Fruit fly (Drosophila melanogaster) whole organism, embryonic: ENCODE data around the gene lilli.

Experiments used
- Bgb ChIP-seq: fragments of 200-800 bp; sonication (Bioruptor generic); IDR thresholded peaks from 2 replicates; pipeline ENCODE4 v1.3.6; 2022; ENCODE audit warnings: missing biosample characterization, missing genetic modification characterization; ENCODE audit not compliant: partially characterized antibody
- Blimp-1 ChIP-seq: fragments of 200-800 bp; sonication (Bioruptor generic); optimal IDR thresholded peaks from 3 replicates; lab custom pipeline; 2018; ENCODE audit warnings: missing biosample characterization, missing genetic modification characterization, mild to moderate bottlenecking, moderate library complexity, missing genetic modification reagents
- CG10959 ChIP-seq: fragments of 200-800 bp; sonication (Bioruptor generic); IDR thresholded peaks from 2 replicates; pipeline ENCODE4 v1.3.6; 2022; ENCODE audit warnings: missing biosample characterization, missing genetic modification characterization
- CG11456 ChIP-seq: fragments of 200-800 bp; sonication (Bioruptor generic); IDR thresholded peaks from 3 replicates; pipeline ENCODE4 v1.3.6; 2022; ENCODE audit warnings: missing biosample characterization, missing genetic modification characterization
- CG14667 ChIP-seq: fragments of 200-800 bp; sonication (Bioruptor generic); IDR thresholded peaks from 2 replicates; pipeline ENCODE4 v1.3.6; 2022; ENCODE audit warnings: missing biosample characterization, missing genetic modification characterization
- CG15269 ChIP-seq: fragments of 200-800 bp; sonication (Bioruptor generic); optimal IDR thresholded peaks from 2 replicates; lab custom pipeline; 2018; ENCODE audit warnings: missing biosample characterization, mild to moderate bottlenecking, missing genetic modification characterization, moderate library complexity
- CG15696 ChIP-seq: fragments of 200-800 bp; sonication (Bioruptor generic); optimal IDR thresholded peaks from 2 replicates; lab custom pipeline; 2019; ENCODE audit warnings: missing biosample characterization, mild to moderate bottlenecking, missing genetic modification characterization, moderate library complexity
- CG17385 ChIP-seq: fragments of 200-800 bp; sonication (Bioruptor generic); optimal IDR thresholded peaks from 3 replicates; lab custom pipeline; 2018; ENCODE audit warnings: missing biosample characterization, mild to moderate bottlenecking, missing genetic modification characterization
- CG1792 ChIP-seq: fragments of 200-800 bp; sonication (Bioruptor generic); optimal IDR thresholded peaks from 2 replicates; lab custom pipeline; 2016; ENCODE audit warnings: missing biosample characterization, missing genetic modification characterization
- CG18764 ChIP-seq: fragments of 200-800 bp; sonication (Bioruptor generic); optimal IDR thresholded peaks from 3 replicates; lab custom pipeline; 2016; ENCODE audit warnings: missing biosample characterization, missing genetic modification characterization
- CG2712 ChIP-seq: fragments of 200-800 bp; optimal IDR thresholded peaks from 3 replicates; lab custom pipeline; 2019; ENCODE audit warnings: missing biosample characterization, mild to moderate bottlenecking, missing genetic modification characterization, moderate library complexity
- CG3838 ChIP-seq: fragments of 200-800 bp; sonication (Bioruptor generic); optimal IDR thresholded peaks from 3 replicates; lab custom pipeline; 2016; ENCODE audit warnings: missing biosample characterization, missing genetic modification characterization
- CG42726 ChIP-seq: fragments of 200-800 bp; sonication (Bioruptor generic); IDR thresholded peaks from 2 replicates; pipeline ENCODE4 v1.3.6; 2022; ENCODE audit warnings: missing biosample characterization, missing genetic modification characterization; ENCODE audit not compliant: partially characterized antibody
- CG6254 ChIP-seq: fragments of 200-800 bp; sonication (Bioruptor generic); optimal IDR thresholded peaks from 3 replicates; lab custom pipeline; 2017; ENCODE audit warnings: mild to moderate bottlenecking, missing biosample characterization, missing genetic modification reagents, missing genetic modification characterization
- CG6791 ChIP-seq: fragments of 200-800 bp; sonication (Bioruptor generic); IDR thresholded peaks from 3 replicates; pipeline ENCODE4 v1.3.6; 2022; ENCODE audit warnings: missing biosample characterization, missing genetic modification characterization; ENCODE audit not compliant: partially characterized antibody
- CG7839 ChIP-seq: fragments of 200-800 bp; sonication (Bioruptor generic); optimal IDR thresholded peaks from 3 replicates; lab custom pipeline; 2018; ENCODE audit warnings: missing biosample characterization, mild to moderate bottlenecking, missing genetic modification characterization, moderate library complexity
- CG8089 ChIP-seq: fragments of 200-800 bp; sonication (Bioruptor generic); optimal IDR thresholded peaks from 3 replicates; lab custom pipeline; 2016; ENCODE audit warnings: missing biosample characterization, missing genetic modification characterization
- CTCF ChIP-seq: fragments of 200-800 bp; sonication (Bioruptor generic); optimal IDR thresholded peaks from 2 replicates; lab custom pipeline; 2017; ENCODE audit warnings: missing biosample characterization, mild to moderate bottlenecking, missing genetic modification characterization, moderate library complexity
- D ChIP-seq, 2 experiments: fragments of 200-800 bp in 1 of 2; fragments of >200 bp in 1 of 2; sonication (Bioruptor generic) in 1 of 2; optimal IDR thresholded peaks; 2 replicates in 1 of 2; 3 replicates in 1 of 2; lab custom pipeline; 2017; ENCODE audit warnings: mild to moderate bottlenecking in 1 of 2, missing biosample characterization in 1 of 2, missing genetic modification characterization in 1 of 2, missing genetic modification reagents in 1 of 2
- Drgx ChIP-seq: fragments of 200-800 bp; sonication (Bioruptor generic); IDR thresholded peaks from 2 replicates; pipeline ENCODE4 v1.3.6; 2022; ENCODE audit warnings: missing biosample characterization, missing genetic modification characterization
- E2f2 ChIP-seq: fragments of 200-800 bp; sonication (Bioruptor generic); IDR thresholded peaks from 2 replicates; pipeline ENCODE4 v1.3.6; 2022; ENCODE audit warnings: missing biosample characterization, missing genetic modification characterization
- Ets65A ChIP-seq: fragments of 200-800 bp; sonication (Bioruptor generic); peaks from one replicate; lab custom pipeline; 2016; ENCODE audit warnings: missing biosample characterization, missing genetic modification characterization
- Ets97D ChIP-seq: fragments of 200-800 bp; sonication (Bioruptor generic); optimal IDR thresholded peaks from 3 replicates; lab custom pipeline; 2016; ENCODE audit warnings: missing biosample characterization, missing genetic modification characterization
- Gug ChIP-seq: fragments of 200-800 bp; sonication (Bioruptor generic); IDR thresholded peaks from 4 replicates; pipeline ENCODE4 v1.3.6; 2022; ENCODE audit warnings: missing biosample characterization, missing genetic modification characterization
- HLH54F ChIP-seq: fragments of 200-800 bp; sonication (Bioruptor generic); optimal IDR thresholded peaks from 3 replicates; lab custom pipeline; 2016; ENCODE audit warnings: missing biosample characterization, missing genetic modification characterization
- Hr39 ChIP-seq: fragments of >200 bp; optimal IDR thresholded peaks from 2 replicates; lab custom pipeline; 2017
- Hsf ChIP-seq: fragments of 200-800 bp; sonication (Bioruptor generic); optimal IDR thresholded peaks from 3 replicates; lab custom pipeline; 2016; ENCODE audit warnings: missing biosample characterization, missing genetic modification characterization
- Myb ChIP-seq: fragments of 200-800 bp; sonication (Bioruptor generic); optimal IDR thresholded peaks from 2 replicates; lab custom pipeline; 2016; ENCODE audit warnings: missing biosample characterization, missing genetic modification characterization
- Side ChIP-seq: fragments of 200-800 bp; sonication (Bioruptor generic); optimal IDR thresholded peaks from 2 replicates; lab custom pipeline; 2016; ENCODE audit warnings: missing biosample characterization, missing genetic modification characterization
- Six4 ChIP-seq: fragments of 200-800 bp; sonication (Bioruptor generic); optimal IDR thresholded peaks from 2 replicates; lab custom pipeline; 2016; ENCODE audit warnings: missing biosample characterization, missing genetic modification characterization
- YL-1 ChIP-seq: fragments of 200-800 bp; sonication (Bioruptor generic); optimal IDR thresholded peaks from 3 replicates; lab custom pipeline; 2017; ENCODE audit warnings: missing biosample characterization, mild to moderate bottlenecking, missing genetic modification characterization
- abd-A ChIP-seq: fragments of 200-800 bp; sonication (Bioruptor generic); optimal IDR thresholded peaks from 3 replicates; lab custom pipeline; 2019; ENCODE audit warnings: missing biosample characterization, mild to moderate bottlenecking, missing genetic modification characterization, moderate library complexity
- ac ChIP-seq: fragments of 200-800 bp; sonication (Bioruptor generic); optimal IDR thresholded peaks from 3 replicates; lab custom pipeline; 2017; ENCODE audit warnings: missing biosample characterization, mild to moderate bottlenecking, missing genetic modification characterization
- cg ChIP-seq: fragments of 200-800 bp; sonication (Bioruptor generic); optimal IDR thresholded peaks from 3 replicates; lab custom pipeline; 2019; ENCODE audit warnings: missing biosample characterization, mild to moderate bottlenecking, missing genetic modification characterization, moderate library complexity
- chif ChIP-seq, 2 experiments: fragments of 200-800 bp; sonication (Bioruptor generic); optimal IDR thresholded peaks; 3 replicates each; lab custom pipeline; 2016; ENCODE audit warnings: missing biosample characterization in 2 of 2, missing genetic modification characterization in 2 of 2
- dmrt11E ChIP-seq: fragments of 200-800 bp; sonication (Bioruptor generic); optimal IDR thresholded peaks from 3 replicates; lab custom pipeline; 2018; ENCODE audit warnings: missing biosample characterization, mild to moderate bottlenecking, missing genetic modification characterization, moderate library complexity
- dysf ChIP-seq: fragments of 200-800 bp; sonication (Bioruptor generic); IDR thresholded peaks from 3 replicates; pipeline ENCODE4 v1.3.6; 2022; ENCODE audit warnings: missing biosample characterization, missing genetic modification characterization
- fd64A ChIP-seq: fragments of 200-800 bp; sonication (Bioruptor generic); optimal IDR thresholded peaks from 3 replicates; lab custom pipeline; 2018; ENCODE audit warnings: missing biosample characterization, mild to moderate bottlenecking, missing genetic modification characterization
- lilli ChIP-seq: fragments of 200-800 bp; sonication (Bioruptor generic); optimal IDR thresholded peaks from 3 replicates; lab custom pipeline; 2016; ENCODE audit warnings: missing biosample characterization, missing genetic modification characterization
- lola ChIP-seq, 3 experiments: fragments of >200 bp in 2 of 3; fragments of 200-800 bp in 1 of 3; sonication (Bioruptor generic) in 1 of 3; optimal IDR thresholded peaks; 2 replicates each; lab custom pipeline; 2017 to 2019; ENCODE audit warnings: missing biosample characterization in 3 of 3, missing genetic modification characterization in 3 of 3, mild to moderate bottlenecking in 1 of 3, moderate library complexity in 1 of 3
- pfk ChIP-seq: fragments of 200-800 bp; sonication (Bioruptor generic); optimal IDR thresholded peaks from 2 replicates; lab custom pipeline; 2018; ENCODE audit warnings: missing biosample characterization, mild to moderate bottlenecking, missing genetic modification characterization, moderate library complexity
- pnt ChIP-seq: fragments of 200-800 bp; sonication (Bioruptor generic); optimal IDR thresholded peaks from 3 replicates; lab custom pipeline; 2016; ENCODE audit warnings: missing biosample characterization, missing genetic modification characterization
- pum ChIP-seq: fragments of 200-800 bp; sonication (Bioruptor generic); optimal IDR thresholded peaks from 2 replicates; lab custom pipeline; 2016; ENCODE audit warnings: missing biosample characterization, missing genetic modification characterization
- pzg ChIP-seq: fragments of 200-800 bp; sonication (Bioruptor generic); optimal IDR thresholded peaks from 3 replicates; lab custom pipeline; 2018; ENCODE audit warnings: missing biosample characterization, mild to moderate bottlenecking, missing genetic modification characterization, moderate library complexity
- sqz ChIP-seq: fragments of 200-800 bp; sonication (Bioruptor generic); optimal IDR thresholded peaks from 3 replicates; lab custom pipeline; 2018; ENCODE audit warnings: missing biosample characterization, mild to moderate bottlenecking, missing genetic modification characterization
- stc ChIP-seq: fragments of 200-800 bp; sonication (Bioruptor generic); IDR thresholded peaks from 2 replicates; pipeline ENCODE4 v1.3.6; 2022; ENCODE audit warnings: missing biosample characterization, missing genetic modification characterization
- tap ChIP-seq: fragments of 200-800 bp; optimal IDR thresholded peaks from 3 replicates; lab custom pipeline; 2019; ENCODE audit warnings: missing biosample characterization, mild to moderate bottlenecking, missing genetic modification characterization, moderate library complexity
- unpg ChIP-seq: fragments of 200-800 bp; sonication (Bioruptor generic); optimal IDR thresholded peaks from 3 replicates; lab custom pipeline; 2018; ENCODE audit warnings: missing biosample characterization, mild to moderate bottlenecking, missing genetic modification characterization, moderate library complexity
- vvl ChIP-seq: fragments of 200-800 bp; sonication (Bioruptor generic); IDR thresholded peaks from 2 replicates; pipeline ENCODE4 v1.3.6; 2022; ENCODE audit warnings: missing biosample characterization, missing genetic modification characterization
- zen ChIP-seq: fragments of 200-800 bp; sonication (Bioruptor generic); optimal IDR thresholded peaks from 3 replicates; lab custom pipeline; 2018; ENCODE audit warnings: missing biosample characterization, mild to moderate bottlenecking, missing genetic modification characterization, moderate library complexity

lilli gene

dm6 chr2L:2999113-2999512 is 113.4 kb downstream of the lilli start, which contains the start of gene Ccdc85 (continued):
- TF ChIP-seq CG15269 (tag; lab: Kevin White, UChicago) (no peak), CG2712 (tag; lab: Kevin White, UChicago) (peak; percentile 51), CTCF (no peak), vvl (GFP tag; lab: Robert Waterston, UW) (peak; percentile 70), Side (GFP tag; lab: Kevin White, UChicago) (peak; percentile 19), CG3838 (GFP tag; lab: Kevin White, UChicago) (no peak)

- TF ChIP-seq unpg: no peak
- TF ChIP-seq tap (tag; lab: Kevin White, UChicago): no peak
- peak; percentile 92 for TF ChIP-seq CG6254 (GFP tag; lab: Kevin White, UChicago)
- no peak for TF ChIP-seq CG18764 (GFP tag; lab: Kevin White, UChicago)
- TF ChIP-seq CG14667: no peak
- TF ChIP-seq pfk (GFP tag; lab: Kevin White, UChicago): no peak
- TF ChIP-seq Six4 (GFP tag; lab: Kevin White, UChicago): no peak
- peak; percentile 41 for TF ChIP-seq zen (tag; lab: Kevin White, UChicago)
- no peak for TF ChIP-seq stc
- TF ChIP-seq YL-1 (GFP tag; lab: Kevin White, UChicago): peak; percentile 3
- TF ChIP-seq CG7839: no peak
- no peak for TF ChIP-seq sqz (GFP tag; lab: Kevin White, UChicago)
- no peak for TF ChIP-seq HLH54F (GFP tag; lab: Kevin White, UChicago)
- no peak for TF ChIP-seq fd64A
- no peak for TF ChIP-seq CG42726 (GFP tag; lab: Robert Waterston, UW)
- no peak for TF ChIP-seq dmrt11E (tag; lab: Kevin White, UChicago)
- TF ChIP-seq pzg (GFP tag; lab: Kevin White, UChicago): no peak
- no peak for TF ChIP-seq CG8089 (GFP tag; lab: Kevin White, UChicago)
- no peak for TF ChIP-seq E2f2 (GFP tag; lab: Robert Waterston, UW)
- peak; percentile 4 for TF ChIP-seq CG15696 (tag; lab: Kevin White, UChicago)
- no peak for TF ChIP-seq Myb (GFP tag; lab: Kevin White, UChicago)
- TF ChIP-seq cg (GFP tag; lab: Kevin White, UChicago): peak; percentile 23
- TF ChIP-seq Ets65A: peak; percentile 9
- no peak for TF ChIP-seq lilli (GFP tag; lab: Kevin White, UChicago)
- TF ChIP-seq Bgb (GFP tag; lab: Robert Waterston, UW): no peak
- no peak for TF ChIP-seq pnt (GFP tag; lab: Kevin White, UChicago)
- TF ChIP-seq Hsf: no peak
- no peak for TF ChIP-seq pum (GFP tag; lab: Kevin White, UChicago)
- no peak for TF ChIP-seq CG1792 (GFP tag; lab: Kevin White, UChicago)
- TF ChIP-seq Blimp-1 (GFP tag; lab: Kevin White, UChicago): no peak
- no peak for TF ChIP-seq Gug
- no peak for TF ChIP-seq Hr39 (lab: Kevin White, UChicago)
- no peak for TF ChIP-seq chif (GFP tag; optimal IDR thresholded peaks at IDR 0.05; lab: Kevin White, UChicago)
- TF ChIP-seq dysf (GFP tag; lab: Robert Waterston, UW): no peak
- peak; percentile 41 for TF ChIP-seq D (optimal IDR thresholded peaks at IDR 0.05; lab: Kevin White, UChicago)
- no peak for TF ChIP-seq D (GFP tag; optimal IDR thresholded peaks at IDR 0.05; lab: Kevin White, UChicago)
- no peak for TF ChIP-seq Drgx (GFP tag; lab: Robert Waterston, UW)
- TF ChIP-seq Ets97D (GFP tag; lab: Kevin White, UChicago): no peak
- no peak for TF ChIP-seq CG17385 (GFP tag; lab: Kevin White, UChicago)
- TF ChIP-seq ac (GFP tag; lab: Kevin White, UChicago): peak; percentile 44
- TF ChIP-seq CG11456 (GFP tag; lab: Robert Waterston, UW): no peak
- no peak for TF ChIP-seq lola (GFP tag; optimal IDR thresholded peaks at IDR 0.05; lab: Kevin White, UChicago)
- peak; percentile 5; the same call in 1 of the 3 replicates for TF ChIP-seq CG6791
- no peak for TF ChIP-seq abd-A (tag; lab: Kevin White, UChicago)
- TF ChIP-seq CG10959 (GFP tag; lab: Robert Waterston, UW): no peak
These were observed 113.9 kb downstream of the lilli start for dm6 chr2L:2999609-3000008.
